Fruit fly (Drosophila melanogaster): ENCODE data around the gene CG10510.

Gene CG10510

dm6 chr3L:21186487-21186886, 23.4 kb downstream of the CG10510 start:
- no peak for TF ChIP-seq Pif1A (GFP tag; optimal IDR thresholded peaks at IDR 0.05)
- peak; percentile 93 for TF ChIP-seq CG12605 (GFP tag; IDR thresholded peaks at IDR 0.05)

dm6 chr3L:21185622-21186021, 24.3 kb downstream of the CG10510 start:
- no peak for TF ChIP-seq CG12605 (GFP tag; IDR thresholded peaks at IDR 0.05)
- TF ChIP-seq EcR (GFP tag; optimal IDR thresholded peaks at IDR 0.05): no peak
- no peak for TF ChIP-seq CG14655 (GFP tag; optimal IDR thresholded peaks at IDR 0.05)
- no peak for TF ChIP-seq CG17806 (tag; optimal IDR thresholded peaks at IDR 0.05)
- TF ChIP-seq fd96Ca (GFP tag; IDR thresholded peaks at IDR 0.05): no peak
- no peak for TF ChIP-seq Pif1A (GFP tag; optimal IDR thresholded peaks at IDR 0.05)
- TF ChIP-seq Ets98B (GFP tag; IDR thresholded peaks at IDR 0.05): no peak
- TF ChIP-seq CG9948 (tag; optimal IDR thresholded peaks at IDR 0.05): no peak
- TF ChIP-seq CG34367 (tag; optimal IDR thresholded peaks at IDR 0.05): no peak
- TF ChIP-seq Pif1B (GFP tag; optimal IDR thresholded peaks at IDR 0.05): no peak
- no peak for TF ChIP-seq gl (tag; optimal IDR thresholded peaks at IDR 0.05)
- no peak for TF ChIP-seq CG4496 (GFP tag; IDR thresholded peaks at IDR 0.05)
- TF ChIP-seq CG10348 (GFP tag; IDR thresholded peaks at IDR 0.05): no peak
- TF ChIP-seq D1 (tag; optimal IDR thresholded peaks at IDR 0.05): no peak
- no peak for TF ChIP-seq CG8159 (tag; optimal IDR thresholded peaks at IDR 0.05)

DNA sequence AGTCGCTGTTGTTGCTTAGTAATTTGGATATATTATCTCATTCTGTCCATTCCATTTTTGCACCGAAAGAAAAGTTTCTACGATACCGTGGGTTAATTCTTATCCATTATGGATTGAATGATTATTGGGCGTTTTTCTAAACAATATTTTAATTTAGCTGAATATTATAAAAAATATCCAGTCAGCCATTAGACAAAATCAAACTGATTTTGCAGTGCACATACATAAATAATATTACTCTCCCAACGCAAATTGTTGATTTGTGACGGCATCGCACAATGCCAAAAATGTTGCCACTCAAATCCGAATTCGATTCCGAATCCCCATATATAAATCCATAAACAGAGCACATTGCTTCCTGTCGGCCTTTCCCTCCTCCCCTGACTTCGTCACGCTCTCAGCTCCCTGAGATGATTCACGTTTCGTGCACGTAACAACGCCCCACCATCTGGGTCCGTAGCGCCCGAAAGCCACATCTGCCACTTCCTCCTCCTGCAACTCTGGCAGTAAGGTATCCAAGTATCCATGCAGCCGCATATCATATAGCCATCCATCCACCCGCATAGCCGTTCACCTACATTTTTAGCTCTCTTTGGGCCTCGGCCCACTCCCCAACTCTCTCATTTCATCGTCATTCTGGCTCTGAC, 32.8 kb downstream of the CG10510 start:
- peak; percentile 5 for TF ChIP-seq CG34367 (tag; optimal IDR thresholded peaks at IDR 0.05)
- peak; percentile 21 for TF ChIP-seq CG15710 (tag; optimal IDR thresholded peaks at IDR 0.05)
- TF ChIP-seq gl (tag; optimal IDR thresholded peaks at IDR 0.05): no peak
- TF ChIP-seq CG14655 (GFP tag; optimal IDR thresholded peaks at IDR 0.05): no peak
- peak; percentile 44 for TF ChIP-seq CG8159 (tag; optimal IDR thresholded peaks at IDR 0.05)
- peak; percentile 62 for TF ChIP-seq D1 (tag; optimal IDR thresholded peaks at IDR 0.05)
- peak; percentile 41 for TF ChIP-seq Pif1B (GFP tag; optimal IDR thresholded peaks at IDR 0.05)
- peak; percentile 61 for TF ChIP-seq CG8301 (tag; optimal IDR thresholded peaks at IDR 0.05)
- TF ChIP-seq Pif1A (GFP tag; optimal IDR thresholded peaks at IDR 0.05): peak; percentile 60
- peak; percentile 78 for TF ChIP-seq Ets98B (GFP tag; IDR thresholded peaks at IDR 0.05)
- TF ChIP-seq CG12605 (GFP tag; IDR thresholded peaks at IDR 0.05): peak; percentile 58
- peak; percentile 27 for TF ChIP-seq CG13204 (GFP tag; optimal IDR thresholded peaks at IDR 0.05)
- TF ChIP-seq rn (GFP tag; IDR thresholded peaks at IDR 0.05): peak; percentile 45
- no peak for TF ChIP-seq CG9948 (tag; optimal IDR thresholded peaks at IDR 0.05)
- TF ChIP-seq fd96Ca (GFP tag; IDR thresholded peaks at IDR 0.05): no peak
- TF ChIP-seq CG10348 (GFP tag; IDR thresholded peaks at IDR 0.05): no peak
- peak; percentile 74 for TF ChIP-seq CG32121 (GFP tag; IDR thresholded peaks at IDR 0.05)
- TF ChIP-seq Snoo (tag; optimal IDR thresholded peaks at IDR 0.05): peak; percentile 14
- TF ChIP-seq CG4496 (GFP tag; IDR thresholded peaks at IDR 0.05): peak; percentile 81; the same call in 2 of the 3 replicates
- no peak for TF ChIP-seq EcR (GFP tag; optimal IDR thresholded peaks at IDR 0.05)
- peak; percentile 47 for TF ChIP-seq CG17806 (tag; optimal IDR thresholded peaks at IDR 0.05)

DNA sequence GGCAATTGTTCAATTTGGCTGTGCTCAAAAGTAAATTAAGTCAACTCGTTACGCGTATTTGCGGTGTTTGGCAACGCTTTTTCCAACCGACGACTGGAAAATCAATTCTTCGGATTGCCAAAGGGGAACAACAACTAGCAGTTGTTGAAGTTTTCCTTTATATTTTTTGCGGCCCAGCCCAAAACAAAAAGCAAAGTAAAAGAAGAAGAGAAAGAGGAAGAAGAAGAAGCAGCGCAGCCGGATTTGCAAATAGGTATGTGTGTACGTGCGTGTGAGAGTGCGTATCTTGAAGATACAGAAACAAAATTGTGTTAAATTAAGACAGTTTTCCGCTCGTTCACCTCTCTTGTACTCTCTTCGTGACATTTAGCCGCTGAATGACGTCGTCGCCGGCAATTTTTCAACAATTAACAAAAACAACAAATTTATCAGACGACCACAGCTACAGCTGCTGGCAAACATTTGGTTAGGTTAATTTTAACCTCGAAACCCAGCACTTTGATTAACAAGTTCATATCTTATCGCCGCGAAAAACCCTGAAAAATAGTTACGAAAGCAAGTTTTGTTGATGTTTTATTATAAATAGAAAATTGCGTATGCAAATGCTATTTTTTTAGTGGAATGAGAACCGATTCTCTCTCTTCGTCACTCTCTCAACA, 33.5 kb downstream of the CG10510 start:
- no peak for TF ChIP-seq CG9948 (tag; optimal IDR thresholded peaks at IDR 0.05)
- no peak for TF ChIP-seq D1 (tag; optimal IDR thresholded peaks at IDR 0.05)
- 0 out of 3 replicates have a peak, but pooled peaks have one; percentile 5 for TF ChIP-seq fd96Ca (GFP tag; IDR thresholded peaks at IDR 0.05)

DNA sequence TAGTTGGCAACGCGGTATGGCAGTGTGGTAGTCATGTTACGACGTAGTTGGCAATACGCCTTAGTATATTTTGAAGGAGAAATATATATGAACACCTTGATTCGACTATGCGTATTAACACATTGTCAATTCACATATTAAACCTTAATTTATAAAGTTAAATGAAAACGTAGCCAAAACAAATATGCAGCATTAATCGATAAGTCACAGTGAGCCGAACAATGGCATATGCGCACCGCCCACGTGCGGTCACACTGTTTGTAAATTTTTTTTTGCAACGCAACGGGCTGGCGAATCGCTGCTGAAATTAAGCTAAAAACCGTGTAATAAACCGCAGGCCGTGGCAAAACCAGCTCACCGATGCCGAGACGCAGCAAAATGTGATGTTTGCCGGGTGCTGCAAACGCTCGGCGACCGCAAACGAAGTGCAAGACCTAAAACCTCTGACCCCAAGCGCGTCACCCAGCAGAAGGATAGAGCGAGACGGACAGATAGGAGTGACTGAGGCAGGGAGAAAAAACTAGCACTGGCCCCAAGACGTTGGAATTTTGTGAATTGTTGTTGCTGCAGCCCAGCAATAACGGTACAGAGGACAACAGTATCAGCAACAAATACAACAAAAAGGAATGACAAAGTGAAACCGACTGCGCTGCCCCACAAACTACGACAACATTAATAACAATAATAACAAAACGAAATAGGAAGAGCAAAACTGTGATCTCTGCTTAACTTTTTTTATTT, 34.2 kb downstream of the CG10510 start:
- TF ChIP-seq CG17806 (tag; optimal IDR thresholded peaks at IDR 0.05) (no peak), CG12605 (GFP tag; IDR thresholded peaks at IDR 0.05) (no peak), fd96Ca (GFP tag; IDR thresholded peaks at IDR 0.05) (peak; percentile 21; the same call in 1 of the 3 replicates), CG10348 (GFP tag; IDR thresholded peaks at IDR 0.05) (no peak), D1 (tag; optimal IDR thresholded peaks at IDR 0.05) (no peak), rn (GFP tag; IDR thresholded peaks at IDR 0.05) (no peak), Pif1B (GFP tag; optimal IDR thresholded peaks at IDR 0.05) (peak; percentile 19), Pif1A (GFP tag; optimal IDR thresholded peaks at IDR 0.05) (no peak), CG13204 (GFP tag; optimal IDR thresholded peaks at IDR 0.05) (no peak), CG34367 (tag; optimal IDR thresholded peaks at IDR 0.05) (peak; percentile 19), Snoo (tag; optimal IDR thresholded peaks at IDR 0.05) (no peak), CG8301 (tag; optimal IDR thresholded peaks at IDR 0.05) (no peak), EcR (GFP tag; optimal IDR thresholded peaks at IDR 0.05) (peak; percentile 13), CG9948 (tag; optimal IDR thresholded peaks at IDR 0.05) (no peak), CG15710 (tag; optimal IDR thresholded peaks at IDR 0.05) (no peak), CG4496 (GFP tag; IDR thresholded peaks at IDR 0.05) (no peak)

- TF ChIP-seq CG8301 (tag; optimal IDR thresholded peaks at IDR 0.05) (no peak), CG4496 (GFP tag; IDR thresholded peaks at IDR 0.05) (no peak), Pif1A (GFP tag; optimal IDR thresholded peaks at IDR 0.05) (no peak), Snoo (tag; optimal IDR thresholded peaks at IDR 0.05) (no peak), CG8159 (tag; optimal IDR thresholded peaks at IDR 0.05) (no peak), CG12605 (GFP tag; IDR thresholded peaks at IDR 0.05) (no peak), CG9948 (tag; optimal IDR thresholded peaks at IDR 0.05) (no peak), Pif1B (GFP tag; optimal IDR thresholded peaks at IDR 0.05) (no peak), fd96Ca (GFP tag; IDR thresholded peaks at IDR 0.05) (no peak), CG14655 (GFP tag; optimal IDR thresholded peaks at IDR 0.05) (no peak), CG32121 (GFP tag; IDR thresholded peaks at IDR 0.05) (no peak), CG10348 (GFP tag; IDR thresholded peaks at IDR 0.05) (no peak), EcR (GFP tag; optimal IDR thresholded peaks at IDR 0.05) (no peak), D1 (tag; optimal IDR thresholded peaks at IDR 0.05) (no peak), CG13204 (GFP tag; optimal IDR thresholded peaks at IDR 0.05) (no peak)
Measured at dm6 chr3L:21174962-21175361, 34.9 kb downstream of the CG10510 start.

All from whole organism, pupa.